Fruit fly (Drosophila melanogaster): Measurements from ENCODE around the gene CG9121.

CG9121 gene

DNA sequence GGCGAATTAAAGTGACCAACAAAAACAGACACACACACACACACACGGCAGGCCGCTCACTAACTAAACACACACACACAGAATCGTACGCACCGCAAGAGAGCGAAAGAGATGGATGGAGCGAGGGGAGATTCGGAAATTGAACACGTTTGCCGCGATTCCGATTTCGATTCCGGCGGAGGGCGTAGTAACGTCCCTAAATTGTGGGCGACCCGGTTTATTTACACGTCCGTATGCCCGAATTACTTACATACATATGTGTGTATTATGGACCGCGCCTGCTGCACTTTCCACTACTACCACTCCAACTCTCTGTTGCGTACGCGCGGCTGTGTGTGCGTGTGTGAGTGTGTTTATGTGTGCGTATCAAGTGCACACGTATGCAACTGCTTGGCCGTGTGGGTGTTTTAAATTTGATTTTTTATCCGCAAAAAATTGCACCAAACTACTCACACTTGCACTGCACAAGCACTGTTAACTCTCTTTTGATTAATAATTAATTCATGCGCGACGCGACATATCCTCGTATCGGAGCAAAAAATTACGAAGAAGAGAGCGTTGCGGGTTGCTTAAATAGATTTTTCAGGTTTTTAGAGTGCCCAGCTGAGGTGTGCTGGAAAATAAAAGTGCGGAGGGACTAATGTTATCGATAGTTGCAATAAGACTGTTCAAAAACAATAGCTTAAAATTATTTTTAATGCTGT lies 42.3 kb upstream of the CG9121 start, which contains the start of gene Pgant5 (continued):
- TF ChIP-seq Rfx (GFP tag; IDR thresholded peaks at IDR 0.05), result peak; percentile 20; the same call in 1 of the 2 replicates
- peak; percentile 52 for TF ChIP-seq CG3281 (GFP tag; optimal IDR thresholded peaks at IDR 0.05)
- peak; percentile 43 for TF ChIP-seq abd-A (tag; optimal IDR thresholded peaks at IDR 0.05)
- no peak for TF ChIP-seq CG30431 (GFP tag; optimal IDR thresholded peaks at IDR 0.05)
- no peak for TF ChIP-seq CG17186 (GFP tag; optimal IDR thresholded peaks at IDR 0.05)
- TF ChIP-seq Med (GFP tag), result peak; percentile 83
- peak; percentile 18 for TF ChIP-seq CG1233 (GFP tag; optimal IDR thresholded peaks at IDR 0.05)
- TF ChIP-seq CG9437 (GFP tag; optimal IDR thresholded peaks at IDR 0.05), result no peak
- TF ChIP-seq CG10431 (GFP tag; optimal IDR thresholded peaks at IDR 0.05), result no peak
- TF ChIP-seq CG12391 (tag; optimal IDR thresholded peaks at IDR 0.05), result peak; percentile 47
- TF ChIP-seq CG11398 (GFP tag; optimal IDR thresholded peaks at IDR 0.05), result peak; percentile 22
- TF ChIP-seq CG17328 (GFP tag; IDR thresholded peaks at IDR 0.05), result no peak
- peak in 1 of 2 experiments; percentile 90 for TF ChIP-seq insv (GFP tag; optimal IDR thresholded peaks at IDR 0.05)
- peak; percentile 5 for TF ChIP-seq CG30403 (GFP tag; optimal IDR thresholded peaks at IDR 0.05)
- TF ChIP-seq pzg (GFP tag; optimal IDR thresholded peaks at IDR 0.05), result peak; percentile 36
- TF ChIP-seq CG3065 (GFP tag; optimal IDR thresholded peaks at IDR 0.05), result no peak
- TF ChIP-seq CG1647 (GFP tag; optimal IDR thresholded peaks at IDR 0.05), result peak; percentile 20
- TF ChIP-seq CG8478 (optimal IDR thresholded peaks at IDR 0.05), result peak; percentile 98
- TF ChIP-seq Stat92E (GFP tag; optimal IDR thresholded peaks at IDR 0.05), result peak in 1 of 3 experiments; percentile 47
- TF ChIP-seq CG8924 (tag; optimal IDR thresholded peaks at IDR 0.05), result peak; percentile 36
- no peak for TF ChIP-seq CG11560 (tag; IDR thresholded peaks at IDR 0.05)
- peak; percentile 20; the same call in 1 of the 2 replicates for TF ChIP-seq inv (GFP tag; IDR thresholded peaks at IDR 0.05; ENCODE audit: partially characterized antibody)
- TF ChIP-seq CG2712 (tag; optimal IDR thresholded peaks at IDR 0.05), result peak; percentile 16
- peak; percentile 30 for TF ChIP-seq CG2678 (tag; optimal IDR thresholded peaks at IDR 0.05)
- TF ChIP-seq CG42726 (GFP tag; IDR thresholded peaks at IDR 0.05; ENCODE audit: partially characterized antibody), result 0 out of 2 replicates have a peak, but pooled peaks have one; percentile 35
- peak; percentile 9 for TF ChIP-seq CG13296 (GFP tag; optimal IDR thresholded peaks at IDR 0.05)
- no peak for TF ChIP-seq ap (GFP tag; IDR thresholded peaks at IDR 0.05)
- TF ChIP-seq Trl (optimal IDR thresholded peaks at IDR 0.05), result peak; percentile 31 to 69
- TF ChIP-seq Trl (GFP tag; optimal IDR thresholded peaks at IDR 0.05), result peak; percentile 15
- peak; percentile 30 for TF ChIP-seq CG5180 (GFP tag; optimal IDR thresholded peaks at IDR 0.05)
- TF ChIP-seq zfh2 (GFP tag; optimal IDR thresholded peaks at IDR 0.05), result peak; percentile 6
- peak; percentile 73 for TF ChIP-seq Nf-YC (tag; optimal IDR thresholded peaks at IDR 0.05)
- peak; percentile 20 for TF ChIP-seq dm (GFP tag; optimal IDR thresholded peaks at IDR 0.05)
- peak; percentile 35 for TF ChIP-seq CG3163 (GFP tag; optimal IDR thresholded peaks at IDR 0.05)
- peak in 1 of 2 experiments; percentile 9 for TF ChIP-seq dpn (GFP tag; optimal IDR thresholded peaks at IDR 0.05)

DNA sequence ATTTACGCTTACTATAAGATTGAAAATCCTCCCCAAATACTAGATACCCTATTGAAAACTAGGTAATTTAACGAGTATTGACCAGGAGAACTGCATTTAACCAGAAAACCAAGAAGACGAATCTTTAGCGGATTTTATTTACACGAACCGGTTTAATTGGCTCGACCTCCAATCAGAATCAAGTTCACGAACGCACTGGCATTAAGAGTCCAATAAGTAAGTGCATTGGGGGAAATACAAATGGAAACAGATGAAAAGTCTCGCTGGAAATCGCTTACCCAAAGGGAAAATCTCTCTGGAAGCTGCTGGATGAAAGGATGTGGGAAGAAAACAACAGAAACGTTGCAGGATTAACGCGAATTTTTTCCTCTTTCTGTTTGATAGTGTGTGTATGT lies 41.7 kb upstream of the CG9121 start:
- no peak for TF ChIP-seq PHDP (tag; optimal IDR thresholded peaks at IDR 0.05)
- peak; percentile 60 for TF ChIP-seq Elba2 (GFP tag; optimal IDR thresholded peaks at IDR 0.05)
- peak; percentile 1 for TF ChIP-seq sens (GFP tag)
- TF ChIP-seq insv (GFP tag; optimal IDR thresholded peaks at IDR 0.05), result peak; percentile 72 to 95
- TF ChIP-seq peb (GFP tag; IDR thresholded peaks at IDR 0.05), result no peak

Measured in whole organism, embryonic.